Fruit fly (Drosophila melanogaster): ENCODE results near the gene CG34167.

Gene CG34167

dm6 chr2L:16003541-16003940 lies at the start of gene CG34167:
Gene CG34167, minus strand, starts transcription at chr2L:16003641.
- TF ChIP-seq bab1 (GFP tag; optimal IDR thresholded peaks at IDR 0.05), result no peak
- TF ChIP-seq CG11617 (GFP tag; optimal IDR thresholded peaks at IDR 0.05), result no peak
- TF ChIP-seq toe (GFP tag; optimal IDR thresholded peaks at IDR 0.05), result no peak
- TF ChIP-seq Hr96 (GFP tag; optimal IDR thresholded peaks at IDR 0.05), result no peak
- no peak for TF ChIP-seq CG7045 (GFP tag; optimal IDR thresholded peaks at IDR 0.05)
- no peak for TF ChIP-seq tj (GFP tag; optimal IDR thresholded peaks at IDR 0.05)
- TF ChIP-seq Mnt (GFP tag; optimal IDR thresholded peaks at IDR 0.05), result no peak
- no peak for TF ChIP-seq ovo (GFP tag; optimal IDR thresholded peaks at IDR 0.05)
- no peak for TF ChIP-seq cnc (optimal IDR thresholded peaks at IDR 0.05)
- TF ChIP-seq CG7101 (tag; optimal IDR thresholded peaks at IDR 0.05), result no peak
- TF ChIP-seq CG1620 (GFP tag; optimal IDR thresholded peaks at IDR 0.05), result no peak

DNA sequence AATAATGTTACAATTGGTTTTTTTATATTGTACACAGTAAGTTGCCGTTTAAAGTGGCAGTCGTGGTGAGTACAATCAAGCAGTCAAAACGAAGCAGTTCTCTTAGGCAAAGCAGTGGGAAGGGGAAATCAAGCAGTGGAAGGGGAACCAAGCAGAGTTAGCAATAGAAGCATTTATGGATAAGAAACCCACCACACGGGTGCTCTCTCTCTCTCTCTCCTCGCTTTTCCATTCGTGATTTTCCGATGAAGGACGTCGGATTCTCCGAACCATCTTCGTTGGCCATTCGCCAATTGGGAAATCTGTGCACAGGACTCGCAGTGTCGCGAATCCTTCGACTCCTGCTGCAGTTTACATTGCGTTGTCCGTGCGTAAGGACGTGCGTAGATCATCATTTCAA lies 46.2 kb upstream of the CG34167 start, which contains the start of gene beat-Ia:
beat-Ia (plus strand) TSS at position 319 of the 400 bp plus-strand sequence.
- TF ChIP-seq Mnt (GFP tag; optimal IDR thresholded peaks at IDR 0.05) (no peak), CG14711 (tag; optimal IDR thresholded peaks at IDR 0.05) (no peak), Crg-1 (GFP tag; optimal IDR thresholded peaks at IDR 0.05) (no peak), bab1 (GFP tag; optimal IDR thresholded peaks at IDR 0.05) (no peak), pad (GFP tag; optimal IDR thresholded peaks at IDR 0.05) (peak; percentile 100), Hr96 (GFP tag; optimal IDR thresholded peaks at IDR 0.05) (no peak), ovo (GFP tag; optimal IDR thresholded peaks at IDR 0.05) (no peak), CG7045 (GFP tag; optimal IDR thresholded peaks at IDR 0.05) (no peak)

dm6 chr2L:16042385-16043071 lies 39.1 kb upstream of the CG34167 start:
- TF ChIP-seq CG11617 (GFP tag; optimal IDR thresholded peaks at IDR 0.05) (no peak), pad (GFP tag; optimal IDR thresholded peaks at IDR 0.05) (peak; percentile 93)

- no peak for TF ChIP-seq CG1620 (GFP tag; optimal IDR thresholded peaks at IDR 0.05)
- peak; percentile 93 for TF ChIP-seq ovo (GFP tag; optimal IDR thresholded peaks at IDR 0.05)
Observed at dm6 chr2L:16041727-16042126, 38.3 kb upstream of the CG34167 start, which contains the start of the genes BicC and CG45084. Gene BicC, plus strand, starts transcription at chr2L:16042047. Gene CG45084, plus strand, starts transcription at chr2L:16042047.

DNA sequence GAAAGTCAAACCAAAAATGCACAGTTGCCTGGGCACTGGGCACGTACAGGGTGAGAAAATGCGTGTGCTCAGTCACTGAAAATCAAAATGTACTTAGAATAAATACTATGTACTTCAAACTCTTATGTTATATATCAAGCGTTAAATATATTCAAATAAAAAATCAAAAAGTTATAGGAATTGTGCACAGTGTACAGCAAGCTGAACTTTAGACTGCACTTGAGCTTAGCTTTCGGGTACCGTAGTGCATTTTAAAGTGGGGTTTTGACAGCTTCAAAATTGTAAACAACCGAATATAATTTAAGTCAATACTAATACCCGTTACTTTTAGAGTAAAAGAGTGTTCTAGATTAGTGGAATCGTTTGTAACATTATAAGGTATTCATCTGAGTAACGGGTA lies 36.8 kb upstream of the CG34167 start:
- no peak for TF ChIP-seq tj (GFP tag; optimal IDR thresholded peaks at IDR 0.05)
- peak; percentile 41 for TF ChIP-seq pad (GFP tag; optimal IDR thresholded peaks at IDR 0.05)
- no peak for TF ChIP-seq Crg-1 (GFP tag; optimal IDR thresholded peaks at IDR 0.05)
- peak; percentile 41 for TF ChIP-seq Hr96 (GFP tag; optimal IDR thresholded peaks at IDR 0.05)
- no peak for TF ChIP-seq CG11617 (GFP tag; optimal IDR thresholded peaks at IDR 0.05)
- TF ChIP-seq ovo (GFP tag; optimal IDR thresholded peaks at IDR 0.05), result peak; percentile 52
- TF ChIP-seq bab1 (GFP tag; optimal IDR thresholded peaks at IDR 0.05), result peak; percentile 13
- peak; percentile 46 for TF ChIP-seq CG1620 (GFP tag; optimal IDR thresholded peaks at IDR 0.05)
- peak; percentile 24 for TF ChIP-seq CG7101 (tag; optimal IDR thresholded peaks at IDR 0.05)

DNA sequence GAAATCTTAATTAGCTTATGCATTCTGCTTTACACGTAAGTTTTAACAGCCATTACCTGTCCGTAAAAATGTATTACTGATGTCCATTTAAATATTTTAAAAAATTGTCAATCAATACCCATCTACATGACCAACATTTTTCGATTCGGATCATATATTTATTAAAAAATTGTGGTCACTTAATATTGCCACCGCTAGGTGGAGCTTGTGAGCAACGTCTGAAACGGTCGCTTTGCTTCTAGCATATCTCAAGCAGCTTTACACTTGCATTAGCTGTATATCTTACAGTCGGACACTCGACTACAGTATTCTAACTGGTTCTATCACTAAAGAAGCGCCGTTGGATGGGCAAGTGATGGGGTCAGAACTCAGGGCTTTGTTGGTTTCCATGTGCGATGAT lies 23.3 kb upstream of the CG34167 start:
- TF ChIP-seq CG7101 (tag; optimal IDR thresholded peaks at IDR 0.05) (no peak), cic (GFP tag; optimal IDR thresholded peaks at IDR 0.05) (no peak), toe (GFP tag; optimal IDR thresholded peaks at IDR 0.05) (no peak), CG33017 (tag; optimal IDR thresholded peaks at IDR 0.05) (no peak), Hr96 (GFP tag; optimal IDR thresholded peaks at IDR 0.05) (no peak), CG7045 (GFP tag; optimal IDR thresholded peaks at IDR 0.05) (no peak)

- TF ChIP-seq CG14711 (tag; optimal IDR thresholded peaks at IDR 0.05) (no peak), tj (GFP tag; optimal IDR thresholded peaks at IDR 0.05) (no peak)
Observed at dm6 chr2L:16006179-16006578, 2.7 kb upstream of the CG34167 start, which contains the start of gene CG31820. Gene CG31820, minus strand, starts transcription at chr2L:16006279.

- TF ChIP-seq toe (GFP tag; optimal IDR thresholded peaks at IDR 0.05), result no peak
Observed at dm6 chr2L:16004025-16004424, 584 bp upstream of the CG34167 start, which contains the start of the genes CG13245 and CG43816. Gene CG13245, plus strand, starts transcription at chr2L:16004325. Gene CG43816, plus strand, starts transcription at chr2L:16004325.

DNA sequence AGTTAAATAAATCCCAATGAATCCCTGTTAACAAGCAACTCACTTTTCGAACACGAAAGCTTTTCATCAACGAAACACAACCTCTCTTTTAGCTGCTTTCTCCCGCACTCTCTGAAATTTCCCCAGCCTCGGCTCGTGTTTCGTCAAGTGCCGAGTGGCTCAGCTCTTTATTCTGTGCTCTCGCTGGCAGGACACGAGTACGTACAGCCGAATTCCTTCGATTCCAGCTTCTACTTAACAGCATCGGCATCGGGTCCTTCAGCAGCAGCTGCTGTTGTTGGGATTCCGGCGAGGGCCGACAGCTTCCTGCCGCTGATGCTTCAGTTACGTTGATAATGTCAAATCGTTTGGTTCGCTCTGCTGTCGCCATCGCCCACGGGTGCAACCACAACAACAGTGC lies 3.2 kb downstream of the CG34167 start, which contains the start of gene beat-Ic:
beat-Ic (plus strand) TSS at position 93 of the 400 bp plus-strand sequence.
- no peak for TF ChIP-seq CG7101 (tag; optimal IDR thresholded peaks at IDR 0.05)

DNA sequence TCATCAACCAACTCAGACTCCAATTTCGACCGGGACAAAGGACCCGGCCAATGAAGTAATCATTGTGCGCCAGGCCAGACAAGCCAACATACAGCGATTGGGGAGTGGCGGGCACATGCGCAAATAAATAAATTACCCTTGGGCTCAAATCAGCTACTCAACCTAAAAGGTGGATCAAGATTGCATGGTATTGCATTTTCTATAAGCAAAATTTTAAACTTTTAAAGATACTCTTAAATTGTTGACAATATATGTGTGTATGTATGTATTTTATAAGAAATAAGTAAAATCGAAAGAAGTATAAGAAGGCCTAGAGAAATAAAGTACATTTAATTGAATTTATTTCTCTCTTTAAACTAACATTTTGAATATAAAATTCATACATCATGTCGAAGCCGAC lies 24.3 kb downstream of the CG34167 start, which contains the start of gene CG10839:
CG10839 (plus strand) TSS at position 301 of the 400 bp plus-strand sequence.
- TF ChIP-seq tj (GFP tag; optimal IDR thresholded peaks at IDR 0.05), result no peak
- TF ChIP-seq CG14711 (tag; optimal IDR thresholded peaks at IDR 0.05), result no peak
- no peak for TF ChIP-seq Mnt (GFP tag; optimal IDR thresholded peaks at IDR 0.05)
- no peak for TF ChIP-seq Hr96 (GFP tag; optimal IDR thresholded peaks at IDR 0.05)
- no peak for TF ChIP-seq kay (GFP tag; ENCODE audit: borderline replicate concordance)
- TF ChIP-seq Crg-1 (GFP tag; optimal IDR thresholded peaks at IDR 0.05), result no peak
- TF ChIP-seq CG5204 (GFP tag; optimal IDR thresholded peaks at IDR 0.05), result no peak
- no peak for TF ChIP-seq cnc (optimal IDR thresholded peaks at IDR 0.05)
- TF ChIP-seq CG12768 (GFP tag; optimal IDR thresholded peaks at IDR 0.05), result no peak
- TF ChIP-seq pad (GFP tag; optimal IDR thresholded peaks at IDR 0.05), result no peak
- TF ChIP-seq CG7101 (tag; optimal IDR thresholded peaks at IDR 0.05), result no peak
- TF ChIP-seq Clk (GFP tag; optimal IDR thresholded peaks at IDR 0.05), result no peak
- no peak for TF ChIP-seq ovo (GFP tag; optimal IDR thresholded peaks at IDR 0.05)
- TF ChIP-seq CG11617 (GFP tag; optimal IDR thresholded peaks at IDR 0.05), result no peak
- TF ChIP-seq cic (GFP tag; optimal IDR thresholded peaks at IDR 0.05), result no peak
- no peak for TF ChIP-seq CG33017 (tag; optimal IDR thresholded peaks at IDR 0.05)
- no peak for TF ChIP-seq toe (GFP tag; optimal IDR thresholded peaks at IDR 0.05)
- no peak for TF ChIP-seq CG7045 (GFP tag; optimal IDR thresholded peaks at IDR 0.05)
- TF ChIP-seq CG1620 (GFP tag; optimal IDR thresholded peaks at IDR 0.05), result no peak
- TF ChIP-seq bab1 (GFP tag; optimal IDR thresholded peaks at IDR 0.05), result no peak
